Worm (Caenorhabditis elegans) whole organism, dauer: ENCODE measurements around the gene W10C4.1.

Source experiments
- unc-62 ChIP-seq: sonication (generic microtip); optimal IDR thresholded peaks from 2 replicates; lab custom pipeline; 2017; ENCODE audit warnings: missing biosample characterization, missing genetic modification reagents, missing genetic modification characterization

The W10C4.1 gene

DNA sequence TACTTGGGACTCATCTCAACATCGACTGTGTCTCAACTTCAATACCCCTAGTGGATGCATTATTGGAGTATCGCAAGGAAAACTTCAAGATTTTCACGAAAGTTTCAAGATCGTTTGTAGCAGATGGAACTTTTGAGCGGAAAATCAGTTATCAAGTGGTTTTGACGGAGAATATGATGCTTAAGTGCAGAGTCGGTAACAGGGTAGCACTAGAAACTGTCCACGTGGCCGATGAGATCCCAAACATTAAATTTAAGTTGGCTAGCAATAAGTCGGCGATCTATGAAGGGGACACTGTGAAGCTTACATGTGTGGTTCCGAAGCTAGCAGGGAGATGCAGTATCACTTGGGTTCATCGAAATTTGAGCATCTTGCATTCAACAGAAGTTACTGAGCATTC, 47.8 kb downstream of the W10C4.1 start:
- no peak for TF ChIP-seq unc-62

DNA sequence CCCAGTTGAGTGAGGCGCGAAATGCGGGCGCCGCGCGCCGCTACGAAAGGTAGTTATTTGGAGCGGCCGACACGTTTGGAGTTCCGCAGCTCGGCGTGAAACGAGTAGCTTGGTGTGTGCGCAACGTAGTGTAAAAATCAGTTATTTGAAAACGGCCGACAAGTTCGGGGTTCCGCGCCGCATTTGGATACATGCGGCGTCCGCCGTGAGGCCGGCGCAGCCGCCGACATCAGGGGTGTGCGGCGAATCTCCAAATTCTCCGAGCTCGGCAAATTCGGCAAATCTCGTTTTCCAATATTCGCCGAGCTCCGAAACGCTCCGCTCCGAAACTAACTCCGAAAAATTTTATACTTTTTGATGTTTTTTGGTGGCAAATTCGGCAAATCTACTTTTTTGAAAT, 48.9 kb downstream of the W10C4.1 start:
- TF ChIP-seq unc-62: no peak

DNA sequence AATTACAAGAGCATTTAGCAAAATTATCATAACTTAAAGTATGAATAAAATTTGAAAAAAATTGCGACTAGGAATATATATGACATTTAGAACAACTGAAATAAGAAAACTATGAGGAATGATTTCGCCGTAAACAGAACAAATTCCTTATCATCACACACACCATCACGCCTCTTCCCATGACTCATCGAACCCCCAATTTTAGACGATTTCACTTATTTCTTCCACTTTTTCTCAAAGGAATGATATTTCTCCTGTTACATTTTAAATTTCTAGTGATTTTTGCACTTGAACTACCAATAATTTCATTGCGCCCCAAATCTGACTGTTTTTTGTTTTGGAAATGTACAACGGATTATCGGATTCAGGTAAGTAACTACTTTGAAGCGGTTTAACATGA, 50.3 kb downstream of the W10C4.1 start, which contains the start of the genes zig-13 and ver-1:
zig-13 (minus strand) TSS at position 101 of the 400 bp plus-strand sequence.
ver-1 (plus strand) TSS at position 180 of the 400 bp plus-strand sequence.
- TF ChIP-seq unc-62: no peak

- no peak for TF ChIP-seq unc-62
Measured at ce11 chrIII:154168-154567, 52.8 kb downstream of the W10C4.1 start.
